Worm (Caenorhabditis elegans) whole organism, young adult: ENCODE data around the gene T25E4.2.

ENCODE experiments used
- B0261.1 ChIP-seq: sonication (generic microtip); optimal IDR thresholded peaks from 2 replicates; lab custom pipeline; 2016; ENCODE audit warnings: mild to moderate bottlenecking, missing genetic modification characterization, moderate library complexity, missing compliant biosample characterization
- F22D6.2 ChIP-seq: sonication (generic microtip); optimal IDR thresholded peaks from 2 replicates; lab custom pipeline; 2016; ENCODE audit warnings: mild to moderate bottlenecking, missing genetic modification characterization, missing compliant biosample characterization
- F55B11.4 ChIP-seq: sonication (generic microtip); optimal IDR thresholded peaks from 2 replicates; lab custom pipeline; 2016; ENCODE audit warnings: missing compliant biosample characterization, missing genetic modification characterization, borderline replicate concordance; ENCODE audit not compliant: insufficient read depth
- ama-1 ChIP-seq, 3 experiments: fragments of 150-350 bp in 1 of 3; sonication (generic microtip) in 2 of 3; optimal IDR thresholded peaks; 2 replicates each; lab custom pipeline; 2014 to 2018; ENCODE audit warnings: missing biosample characterization in 2 of 3, missing genetic modification characterization in 2 of 3, missing genetic modification reagents in 2 of 3
- die-1 ChIP-seq: sonication (generic microtip); optimal IDR thresholded peaks from 2 replicates; lab custom pipeline; 2016; ENCODE audit warnings: missing genotype, mild to moderate bottlenecking, missing genetic modification characterization, missing compliant biosample characterization
- egrh-3 ChIP-seq: fragments of 200-800 bp; sonication (Bioruptor generic); IDR thresholded peaks from 2 replicates; pipeline ENCODE4 v1.3.6; 2022; ENCODE audit warnings: missing genetic modification reagents, missing genetic modification characterization, missing compliant biosample characterization
- ekl-4 ChIP-seq: fragments of 200-800 bp; sonication (Bioruptor generic); IDR thresholded peaks from 2 replicates; pipeline ENCODE4 v1.3.6; 2022; ENCODE audit warnings: missing genetic modification reagents, missing genetic modification characterization, missing compliant biosample characterization
- hrde-1 ChIP-seq: sonication (generic microtip); optimal IDR thresholded peaks from 2 replicates; lab custom pipeline; 2016; ENCODE audit warnings: missing genetic modification characterization, mild to moderate bottlenecking, missing compliant biosample characterization, moderate library complexity, missing genotype, missing genetic modification reagents, borderline replicate concordance
- lin-54 ChIP-seq: fragments of 200-800 bp; sonication (Bioruptor generic); optimal IDR thresholded peaks from 2 replicates; lab custom pipeline; 2018; ENCODE audit warnings: mild to moderate bottlenecking, missing genetic modification characterization, missing compliant biosample characterization
- repo-1 ChIP-seq: sonication (generic microtip); optimal IDR thresholded peaks from 2 replicates; lab custom pipeline; 2017; ENCODE audit warnings: mild to moderate bottlenecking, missing genetic modification characterization, missing compliant biosample characterization
- snpc-4 ChIP-seq, 5 experiments: fragments of 150-350 bp in 1 of 5; sonication (generic microtip) in 4 of 5; optimal IDR thresholded peaks; 2 replicates each; lab custom pipeline; 2014 to 2018; ENCODE audit warnings: missing genetic modification characterization in 5 of 5, missing biosample characterization in 3 of 5, antibody characterized with exemption in 2 of 5, mild to moderate bottlenecking in 2 of 5, missing compliant biosample characterization in 2 of 5, missing genotype in 2 of 5, moderate library complexity in 2 of 5, missing genetic modification reagents in 1 of 5

DNA sequence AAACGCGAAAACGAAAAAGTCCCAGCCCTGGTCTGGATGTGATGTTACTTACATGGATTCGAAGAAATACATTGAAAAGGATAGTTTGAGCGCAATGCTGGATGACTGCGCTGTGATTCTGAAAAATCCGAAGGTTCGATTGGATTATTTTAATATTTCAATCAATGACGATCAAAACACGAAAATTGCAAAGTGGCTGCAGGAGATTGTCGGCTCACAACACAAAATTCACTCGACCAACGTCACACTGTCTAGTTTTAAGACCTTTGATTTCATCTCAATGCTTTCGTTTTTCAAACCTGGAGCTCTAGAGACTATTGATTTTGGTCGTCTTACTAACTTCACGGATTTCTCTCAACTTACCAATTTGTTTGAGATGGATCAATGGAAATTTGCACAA lies 30.7 kb downstream of the T25E4.2 start, which contains the start of gene C17C3.5:
- TF ChIP-seq ama-1 (optimal IDR thresholded peaks at IDR 0.05; lab: Kevin White, UChicago): no peak
- no peak for TF ChIP-seq ama-1 (GFP tag; optimal IDR thresholded peaks at IDR 0.05; lab: Kevin White, UChicago)
- no peak for TF ChIP-seq B0261.1
- TF ChIP-seq egrh-3 (GFP tag; lab: Robert Waterston, UW): no peak
- no peak for TF ChIP-seq die-1 (tag; lab: Kevin White, UChicago)
- TF ChIP-seq repo-1 (tag; lab: Kevin White, UChicago): no peak
- no peak for TF ChIP-seq lin-54 (GFP tag; lab: Kevin White, UChicago)
- TF ChIP-seq ekl-4: no peak
- no peak for TF ChIP-seq hrde-1 (tag; lab: Kevin White, UChicago)
- TF ChIP-seq F55B11.4 (tag; lab: Kevin White, UChicago): no peak
- no peak for TF ChIP-seq snpc-4 (GFP tag; optimal IDR thresholded peaks at IDR 0.05; lab: Kevin White, UChicago)
- TF ChIP-seq snpc-4 (tag; optimal IDR thresholded peaks at IDR 0.05; lab: Kevin White, UChicago): no peak
- no peak for TF ChIP-seq F22D6.2 (tag; lab: Kevin White, UChicago)
